Fruit fly (Drosophila melanogaster) whole organism, wandering third instar larva: ENCODE data around the gene CG6966.

Experiments
- CrebA ChIP-seq: fragments of 200-800 bp; sonication (Bioruptor generic); optimal IDR thresholded peaks from 2 replicates; lab custom pipeline; 2016; ENCODE audit warnings: missing biosample characterization, mild to moderate bottlenecking, missing genetic modification characterization, borderline replicate concordance
- Dfd ChIP-seq: fragments of >200 bp; optimal IDR thresholded peaks from 2 replicates; lab custom pipeline; 2017; ENCODE audit warnings: missing biosample characterization, missing genetic modification characterization
- Dif ChIP-seq: fragments of 200-275, 200-300 bp; sonication (Bioruptor generic); optimal IDR thresholded peaks from 2 replicates; lab custom pipeline; 2018; ENCODE audit warnings: missing biosample characterization, missing genetic modification characterization; ENCODE audit not compliant: partially characterized antibody
- Hr78 ChIP-seq: fragments of >200 bp; optimal IDR thresholded peaks from 2 replicates; lab custom pipeline; 2017; ENCODE audit warnings: missing biosample characterization, missing genetic modification characterization
- Jra ChIP-seq: sonication (Bioruptor generic); optimal IDR thresholded peaks from 2 replicates; lab custom pipeline; 2016; ENCODE audit warnings: missing biosample characterization, missing genetic modification characterization
- OdsH ChIP-seq: fragments of 200-800 bp; sonication (Bioruptor generic); optimal IDR thresholded peaks from 2 replicates; lab custom pipeline; 2016; ENCODE audit warnings: missing biosample characterization, mild to moderate bottlenecking, missing genetic modification characterization
- Rel ChIP-seq, 2 experiments: fragments of 200-800 bp; sonication (Bioruptor generic) in 1 of 2; optimal IDR thresholded peaks; 2 replicates in 1 of 2; 3 replicates in 1 of 2; lab custom pipeline; 2016 to 2019; ENCODE audit warnings: mild to moderate bottlenecking in 2 of 2, missing biosample characterization in 2 of 2, missing genetic modification characterization in 2 of 2, moderate library complexity in 1 of 2
- dmrt93B ChIP-seq: fragments of 200-800 bp; sonication (Bioruptor generic); optimal IDR thresholded peaks from 2 replicates; lab custom pipeline; 2018; ENCODE audit warnings: missing biosample characterization, mild to moderate bottlenecking, missing genetic modification characterization
- h ChIP-seq: fragments of 200-800 bp; sonication (Bioruptor generic); optimal IDR thresholded peaks from 3 replicates; lab custom pipeline; 2016; ENCODE audit warnings: missing biosample characterization, mild to moderate bottlenecking, missing genetic modification characterization
- jim ChIP-seq: fragments of 175-275, 200-325 bp; sonication (Bioruptor generic); optimal IDR thresholded peaks from 2 replicates; lab custom pipeline; 2016; ENCODE audit warnings: missing biosample characterization, mild to moderate bottlenecking, missing genetic modification characterization
- pan ChIP-seq: fragments of >200 bp; optimal IDR thresholded peaks from 2 replicates; lab custom pipeline; 2017
- psq ChIP-seq: fragments of 200-800 bp; sonication (Bioruptor generic); optimal IDR thresholded peaks from 3 replicates; lab custom pipeline; 2017; ENCODE audit warnings: missing biosample characterization, mild to moderate bottlenecking, missing genetic modification characterization, moderate library complexity
- usp ChIP-seq: fragments of >200 bp; optimal IDR thresholded peaks from 2 replicates; lab custom pipeline; 2017; ENCODE audit warnings: missing biosample characterization, missing genetic modification characterization
- woc ChIP-seq: sonication (Bioruptor generic); optimal IDR thresholded peaks from 2 replicates; lab custom pipeline; 2016; ENCODE audit warnings: missing biosample characterization, mild to moderate bottlenecking, missing genetic modification characterization

DNA sequence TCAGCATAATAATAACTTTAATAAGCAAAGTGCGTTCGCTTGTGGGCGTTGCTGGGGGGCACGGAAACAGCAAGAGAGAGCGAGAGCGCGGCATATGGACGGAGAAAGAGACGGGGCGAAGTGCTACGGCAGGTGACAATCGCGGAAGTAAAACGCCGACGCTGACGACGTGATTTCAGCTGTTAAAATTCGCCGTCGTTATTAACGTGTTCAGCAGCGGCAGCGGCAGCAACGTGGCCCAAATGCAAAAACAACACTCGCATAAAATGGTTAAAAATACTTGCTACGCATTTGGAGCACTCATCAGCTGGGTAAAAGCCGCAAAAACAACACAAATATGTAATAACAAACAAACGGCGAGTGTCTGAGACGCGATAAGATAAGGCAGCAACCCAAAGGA, 2.6 kb downstream of the CG6966 start:
- no peak for TF ChIP-seq jim
- no peak for TF ChIP-seq usp (GFP tag; lab: Kevin White, UChicago)
- TF ChIP-seq pan (lab: Kevin White, UChicago), result no peak
- TF ChIP-seq psq, result no peak
- TF ChIP-seq Hr78, result no peak
- no peak for TF ChIP-seq Dif (GFP tag; lab: Kevin White, UChicago)
- TF ChIP-seq OdsH (GFP tag; lab: Kevin White, UChicago), result no peak
- TF ChIP-seq Dfd (GFP tag; lab: Kevin White, UChicago), result no peak
- TF ChIP-seq dmrt93B (GFP tag; lab: Kevin White, UChicago), result no peak
- TF ChIP-seq Rel (GFP tag; optimal IDR thresholded peaks at IDR 0.05; lab: Kevin White, UChicago), result no peak
- TF ChIP-seq Rel (tag; optimal IDR thresholded peaks at IDR 0.05; lab: Kevin White, UChicago), result no peak
- TF ChIP-seq CrebA (GFP tag; lab: Kevin White, UChicago), result no peak
- no peak for TF ChIP-seq woc (GFP tag; lab: Kevin White, UChicago)
- TF ChIP-seq Jra (GFP tag; lab: Kevin White, UChicago), result no peak
- no peak for TF ChIP-seq h (GFP tag; lab: Kevin White, UChicago)
